Fruit fly (Drosophila melanogaster): Measurements from ENCODE around the gene Mur18B.

Gene Mur18B

DNA sequence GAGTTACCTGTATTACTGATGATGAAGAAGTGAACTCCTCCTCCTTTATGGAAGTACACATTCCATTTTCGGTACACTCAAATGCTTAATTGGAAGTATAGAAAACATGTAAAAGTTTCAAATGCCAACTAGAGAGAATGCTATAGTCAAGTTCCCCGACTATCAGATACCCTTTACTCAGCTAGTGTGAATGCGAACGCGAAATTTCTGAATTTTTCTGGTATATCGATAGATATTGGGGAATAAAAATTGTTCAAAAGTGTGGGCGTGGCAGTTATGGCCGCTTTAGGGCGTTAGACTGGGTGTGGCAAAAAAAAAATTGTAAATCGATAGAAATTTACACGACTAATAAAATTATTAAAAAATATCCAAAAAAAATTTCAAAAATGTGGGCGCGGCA, 21.5 kb upstream of the Mur18B start:
- no peak for TF ChIP-seq CG10348 (GFP tag; IDR thresholded peaks at IDR 0.05)

DNA sequence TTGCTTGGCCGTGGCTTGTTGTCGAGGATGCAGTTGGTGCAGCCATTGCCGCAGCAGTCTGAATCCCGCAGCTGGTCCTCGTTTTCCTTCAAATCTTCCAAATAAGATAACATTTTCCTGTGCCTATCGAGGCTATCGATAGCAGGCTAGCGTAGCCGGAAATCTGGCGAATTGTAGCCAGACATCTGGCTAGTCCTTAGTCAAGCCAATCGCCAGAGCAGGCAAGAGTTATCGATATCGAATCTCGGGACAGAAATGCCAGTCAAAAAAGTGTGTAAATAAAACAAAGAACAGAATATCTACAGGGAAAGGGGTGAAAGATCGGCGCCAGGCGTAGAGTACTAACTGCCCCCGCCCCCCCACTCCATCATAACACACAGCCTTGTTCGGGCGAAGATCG, 19.7 kb upstream of the Mur18B start, which contains the start of the genes CG7914 and CG14194:
CG7914 (minus strand) TSS at position 113 of the 400 bp plus-strand sequence.
CG14194 (plus strand) TSS at position 220 of the 400 bp plus-strand sequence.
- TF ChIP-seq EcR (GFP tag; optimal IDR thresholded peaks at IDR 0.05) = peak; percentile 18
- no peak for TF ChIP-seq CG13204 (GFP tag; optimal IDR thresholded peaks at IDR 0.05)

DNA sequence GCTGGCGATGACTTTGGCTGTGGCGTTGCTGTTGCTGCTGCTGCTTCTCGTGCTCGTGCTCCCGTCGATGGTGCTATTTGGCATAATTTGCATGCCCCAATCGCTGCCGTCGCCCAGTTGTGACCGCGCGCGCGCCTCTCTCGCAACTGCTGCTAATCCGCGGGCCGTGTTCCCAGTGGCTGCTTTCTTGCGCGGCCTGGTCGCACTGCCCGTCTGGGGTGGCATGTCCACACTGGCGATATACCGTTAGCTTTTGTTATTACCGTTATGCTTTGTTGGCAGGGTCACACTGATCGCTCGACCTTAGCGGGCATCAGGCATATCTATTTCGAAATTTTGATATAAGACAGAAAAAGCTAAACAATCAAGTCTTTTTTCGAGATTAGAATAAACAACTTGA, 11.4 kb upstream of the Mur18B start, which contains the start of gene CG7990:
CG7990 (minus strand) TSS at position 350 of the 400 bp plus-strand sequence.
- TF ChIP-seq Snoo (tag; optimal IDR thresholded peaks at IDR 0.05) = no peak
- no peak for TF ChIP-seq CG8301 (tag; optimal IDR thresholded peaks at IDR 0.05)
- no peak for TF ChIP-seq fd96Ca (GFP tag; IDR thresholded peaks at IDR 0.05)
- TF ChIP-seq EcR (GFP tag; optimal IDR thresholded peaks at IDR 0.05) = no peak
- TF ChIP-seq CG34367 (tag; optimal IDR thresholded peaks at IDR 0.05) = no peak
- no peak for TF ChIP-seq CG32121 (GFP tag; IDR thresholded peaks at IDR 0.05)
- TF ChIP-seq CG10348 (GFP tag; IDR thresholded peaks at IDR 0.05) = no peak
- TF ChIP-seq Pif1A (GFP tag; optimal IDR thresholded peaks at IDR 0.05) = no peak
- no peak for TF ChIP-seq CG9948 (tag; optimal IDR thresholded peaks at IDR 0.05)
- no peak for TF ChIP-seq Ets98B (GFP tag; IDR thresholded peaks at IDR 0.05)
- no peak for TF ChIP-seq CG17806 (tag; optimal IDR thresholded peaks at IDR 0.05)
- TF ChIP-seq CG12605 (GFP tag; IDR thresholded peaks at IDR 0.05) = no peak
- TF ChIP-seq CG4496 (GFP tag; IDR thresholded peaks at IDR 0.05) = no peak
- no peak for TF ChIP-seq CG15710 (tag; optimal IDR thresholded peaks at IDR 0.05)
- no peak for TF ChIP-seq CG14655 (GFP tag; optimal IDR thresholded peaks at IDR 0.05)
- TF ChIP-seq D1 (tag; optimal IDR thresholded peaks at IDR 0.05) = no peak

DNA sequence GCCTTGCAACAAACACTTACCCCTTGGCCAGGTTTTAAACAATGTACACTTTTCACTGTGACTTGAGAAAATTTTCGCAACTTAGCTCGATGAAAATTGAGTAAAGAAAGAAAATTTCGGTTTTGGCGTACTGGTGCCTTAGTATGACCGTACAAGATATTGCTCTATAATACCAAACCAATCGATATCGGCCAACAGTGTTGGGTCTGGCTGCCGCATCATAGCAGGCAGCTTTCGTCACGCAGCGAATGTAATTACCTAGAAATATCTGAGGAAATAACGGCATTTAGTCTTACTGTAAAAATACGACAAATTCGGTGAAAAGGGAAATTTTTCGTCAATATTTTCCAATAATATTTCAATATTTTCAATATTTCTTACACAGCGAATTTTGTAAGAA, 5.0 kb upstream of the Mur18B start, which contains the start of gene Ulp1:
Ulp1 (minus strand) TSS at position 174 of the 400 bp plus-strand sequence.
- no peak for TF ChIP-seq CG8301 (tag; optimal IDR thresholded peaks at IDR 0.05)
- TF ChIP-seq gl (tag; optimal IDR thresholded peaks at IDR 0.05) = no peak
- no peak for TF ChIP-seq CG13204 (GFP tag; optimal IDR thresholded peaks at IDR 0.05)
- TF ChIP-seq D1 (tag; optimal IDR thresholded peaks at IDR 0.05) = peak; percentile 62
- TF ChIP-seq CG4496 (GFP tag; IDR thresholded peaks at IDR 0.05) = 0 out of 3 replicates have a peak, but pooled peaks have one; percentile 11
- TF ChIP-seq Pif1A (GFP tag; optimal IDR thresholded peaks at IDR 0.05) = no peak
- no peak for TF ChIP-seq CG34367 (tag; optimal IDR thresholded peaks at IDR 0.05)
- TF ChIP-seq CG17806 (tag; optimal IDR thresholded peaks at IDR 0.05) = no peak

DNA sequence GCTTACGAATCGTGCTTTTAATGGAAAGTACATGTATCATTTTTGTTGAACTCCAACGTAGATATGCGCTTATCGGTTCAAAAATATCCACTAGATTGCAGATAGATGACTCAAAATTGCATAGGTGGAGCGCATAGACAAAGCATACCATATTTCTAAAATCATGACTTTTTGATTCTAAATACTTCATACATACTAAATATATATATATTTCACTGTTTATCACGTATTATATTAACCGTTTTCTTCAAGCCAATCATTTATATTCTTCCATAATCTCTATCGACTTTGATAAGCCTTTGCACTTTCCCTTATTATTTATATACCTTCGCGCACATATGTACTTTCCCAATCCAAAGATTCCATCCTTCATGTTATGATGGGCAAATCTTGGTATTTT, 1.1 kb upstream of the Mur18B start, which contains the start of gene CG14195:
CG14195 (minus strand) TSS at position 101 of the 400 bp plus-strand sequence.
- no peak for TF ChIP-seq rn (GFP tag; IDR thresholded peaks at IDR 0.05)

DNA sequence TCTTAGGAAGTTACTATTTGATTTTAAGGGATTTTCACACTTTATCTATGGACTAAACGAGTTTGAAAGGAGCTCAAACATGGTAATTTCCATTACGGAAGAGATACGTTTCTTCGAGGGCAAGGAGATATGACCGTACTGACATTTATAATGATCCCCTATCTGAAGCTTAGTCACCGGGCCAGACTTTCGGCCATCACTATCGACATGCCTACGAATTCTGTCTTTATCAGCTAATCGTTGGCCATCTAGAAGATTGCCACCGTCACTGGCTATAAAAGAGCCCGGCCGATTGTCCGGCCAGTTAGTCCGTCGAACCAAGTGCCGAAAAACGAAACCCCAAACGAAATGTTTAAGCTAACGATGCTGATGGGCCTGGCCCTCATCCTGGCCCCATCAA, 2.2 kb downstream of the Mur18B start, which contains the start of gene Muc18B:
Muc18B (plus strand) TSS at position 301 of the 400 bp plus-strand sequence.
- TF ChIP-seq gl (tag; optimal IDR thresholded peaks at IDR 0.05) (no peak), CG13204 (GFP tag; optimal IDR thresholded peaks at IDR 0.05) (no peak), Pif1A (GFP tag; optimal IDR thresholded peaks at IDR 0.05) (no peak), Ets98B (GFP tag; IDR thresholded peaks at IDR 0.05) (no peak), CG10348 (GFP tag; IDR thresholded peaks at IDR 0.05) (no peak)

DNA sequence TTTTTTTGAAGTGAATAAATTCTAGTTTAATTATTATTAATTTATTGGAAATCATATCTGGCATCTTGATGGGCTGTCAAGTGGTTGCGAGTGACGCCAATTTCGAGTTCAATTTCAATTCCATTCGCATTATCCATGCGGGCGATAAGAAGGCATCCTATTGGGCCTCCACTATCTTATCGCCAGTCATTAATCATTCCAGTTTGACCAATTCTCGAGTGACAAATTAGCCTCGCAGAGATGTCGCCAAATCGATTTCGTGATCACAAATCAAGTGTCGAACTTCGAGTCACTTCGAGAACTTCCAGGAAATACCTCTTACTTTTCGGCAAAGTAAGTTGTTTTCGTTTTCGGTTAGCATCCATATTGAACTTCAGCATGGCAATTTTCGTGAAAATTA, 3.6 kb downstream of the Mur18B start:
- TF ChIP-seq Ets98B (GFP tag; IDR thresholded peaks at IDR 0.05) (no peak), EcR (GFP tag; optimal IDR thresholded peaks at IDR 0.05) (no peak), fd96Ca (GFP tag; IDR thresholded peaks at IDR 0.05) (no peak), CG4496 (GFP tag; IDR thresholded peaks at IDR 0.05) (no peak), CG8159 (tag; optimal IDR thresholded peaks at IDR 0.05) (no peak), rn (GFP tag; IDR thresholded peaks at IDR 0.05) (no peak), CG17806 (tag; optimal IDR thresholded peaks at IDR 0.05) (no peak), CG14655 (GFP tag; optimal IDR thresholded peaks at IDR 0.05) (no peak), gl (tag; optimal IDR thresholded peaks at IDR 0.05) (no peak), Pif1A (GFP tag; optimal IDR thresholded peaks at IDR 0.05) (no peak), Pif1B (GFP tag; optimal IDR thresholded peaks at IDR 0.05) (no peak), CG34367 (tag; optimal IDR thresholded peaks at IDR 0.05) (no peak), CG13204 (GFP tag; optimal IDR thresholded peaks at IDR 0.05) (no peak)

DNA sequence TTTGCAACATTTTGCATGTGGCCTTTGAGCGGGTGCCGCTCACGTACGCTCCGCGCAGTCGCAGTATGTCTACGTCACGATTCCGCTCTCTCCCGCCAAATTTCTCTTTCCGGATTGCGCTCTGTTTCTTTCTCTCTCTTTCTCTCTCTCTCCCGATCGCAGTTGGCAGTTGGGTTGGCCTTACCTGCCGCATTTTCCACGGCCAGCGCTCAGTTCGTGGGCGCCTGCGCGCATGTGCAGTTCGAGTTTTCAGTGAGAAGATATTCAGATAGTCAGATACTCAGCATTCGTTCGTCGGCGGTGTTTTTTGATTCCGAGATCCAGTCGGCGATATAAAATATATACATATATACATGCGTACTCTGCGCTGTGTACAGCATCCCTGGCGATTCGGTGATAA, 7.4 kb downstream of the Mur18B start, which contains the start of gene CG7884:
CG7884 (plus strand) TSS at position 208 of the 400 bp plus-strand sequence.
- TF ChIP-seq Ets98B (GFP tag; IDR thresholded peaks at IDR 0.05) (peak; percentile 22; the same call in 1 of the 2 replicates), CG15710 (tag; optimal IDR thresholded peaks at IDR 0.05) (no peak), rn (GFP tag; IDR thresholded peaks at IDR 0.05) (no peak), EcR (GFP tag; optimal IDR thresholded peaks at IDR 0.05) (peak; percentile 12), CG12605 (GFP tag; IDR thresholded peaks at IDR 0.05) (0 out of 2 replicates have a peak, but pooled peaks have one; percentile 9), CG4496 (GFP tag; IDR thresholded peaks at IDR 0.05) (peak; percentile 69), CG13204 (GFP tag; optimal IDR thresholded peaks at IDR 0.05) (peak; percentile 64), fd96Ca (GFP tag; IDR thresholded peaks at IDR 0.05) (no peak; the same call in 2 of the 3 replicates), Pif1A (GFP tag; optimal IDR thresholded peaks at IDR 0.05) (peak; percentile 19), Pif1B (GFP tag; optimal IDR thresholded peaks at IDR 0.05) (peak; percentile 53)
